Worm (Caenorhabditis elegans): ENCODE data around the gene T23F2.5.

The T23F2.5 gene

ce11 chrX:5517063-5517462 is at the start of gene T23F2.5:
Gene T23F2.5, minus strand, starts transcription at chrX:5517163.
- TF ChIP-seq hnd-1 (tag; optimal IDR thresholded peaks at IDR 0.05) (no peak), hmg-4 (GFP tag; optimal IDR thresholded peaks at IDR 0.05) (no peak), aly-1 (tag; optimal IDR thresholded peaks at IDR 0.05) (no peak), flt-1 (GFP tag; IDR thresholded peaks at IDR 0.05) (no peak), ceh-13 (GFP tag; optimal IDR thresholded peaks at IDR 0.05) (no peak), pes-1 (GFP tag; IDR thresholded peaks at IDR 0.05) (no peak), B0310.2 (tag; optimal IDR thresholded peaks at IDR 0.05) (no peak), scrt-1 (GFP tag; IDR thresholded peaks at IDR 0.05) (no peak), tbx-37 (GFP tag; conservative IDR thresholded peaks at IDR 0.05) (no peak), ama-1 (optimal IDR thresholded peaks at IDR 0.05) (no peak), sea-1 (GFP tag; conservative IDR thresholded peaks at IDR 0.05) (no peak), ceh-36 (tag; optimal IDR thresholded peaks at IDR 0.05) (no peak), tbx-11 (GFP tag; IDR thresholded peaks at IDR 0.05) (no peak), F13C5.2 (tag; optimal IDR thresholded peaks at IDR 0.05) (no peak)

DNA sequence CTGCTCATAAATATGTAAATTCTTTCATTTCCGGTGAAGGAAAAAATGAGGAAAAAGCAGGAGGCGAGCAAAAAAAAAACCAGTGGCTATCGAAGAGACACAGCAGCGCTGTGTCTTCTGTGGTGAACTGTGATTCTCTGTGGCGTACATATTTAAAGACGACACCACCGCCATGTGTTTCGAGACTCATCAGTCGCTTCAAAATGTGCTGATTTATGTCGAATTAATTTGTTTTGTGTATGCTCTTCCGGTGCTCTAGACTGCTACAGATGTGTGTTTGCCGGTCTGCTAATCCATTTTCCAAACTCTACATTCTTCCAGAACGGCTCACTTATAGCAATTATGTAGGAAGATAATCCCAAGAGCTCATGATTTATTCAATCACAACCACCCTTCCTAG is 48.5 kb upstream of the T23F2.5 start:
- no peak for TF ChIP-seq pes-1 (GFP tag; IDR thresholded peaks at IDR 0.05)
- no peak for TF ChIP-seq F13C5.2 (tag; optimal IDR thresholded peaks at IDR 0.05)

- TF ChIP-seq ceh-36 (tag; optimal IDR thresholded peaks at IDR 0.05) (no peak), tbx-11 (GFP tag; IDR thresholded peaks at IDR 0.05) (no peak), tbx-37 (GFP tag; conservative IDR thresholded peaks at IDR 0.05) (no peak), aly-1 (tag; optimal IDR thresholded peaks at IDR 0.05) (no peak), tra-4 (tag; optimal IDR thresholded peaks at IDR 0.05) (no peak), ets-7 (tag; optimal IDR thresholded peaks at IDR 0.05) (no peak), F13C5.2 (tag; optimal IDR thresholded peaks at IDR 0.05) (no peak), hmbx-1 (tag; optimal IDR thresholded peaks at IDR 0.05) (no peak), B0310.2 (tag; optimal IDR thresholded peaks at IDR 0.05) (no peak), flt-1 (GFP tag; IDR thresholded peaks at IDR 0.05) (no peak), hnd-1 (tag; optimal IDR thresholded peaks at IDR 0.05) (no peak), hmg-4 (GFP tag; optimal IDR thresholded peaks at IDR 0.05) (no peak)
Observed at ce11 chrX:5557966-5558365, 41.0 kb upstream of the T23F2.5 start, which contains the start of gene C38C5.1. Gene C38C5.1, plus strand, starts transcription at chrX:5558055.

ce11 chrX:5555055-5555629 is 38.2 kb upstream of the T23F2.5 start:
- TF ChIP-seq F13C5.2 (tag; optimal IDR thresholded peaks at IDR 0.05) (no peak), aly-1 (tag; optimal IDR thresholded peaks at IDR 0.05) (no peak), tra-4 (tag; optimal IDR thresholded peaks at IDR 0.05) (no peak), tbx-11 (GFP tag; IDR thresholded peaks at IDR 0.05) (no peak), pes-1 (GFP tag; IDR thresholded peaks at IDR 0.05) (no peak), ceh-36 (tag; optimal IDR thresholded peaks at IDR 0.05) (no peak), scrt-1 (GFP tag; IDR thresholded peaks at IDR 0.05) (no peak), hmbx-1 (tag; optimal IDR thresholded peaks at IDR 0.05) (no peak), hmg-4 (GFP tag; optimal IDR thresholded peaks at IDR 0.05) (no peak), ets-7 (tag; optimal IDR thresholded peaks at IDR 0.05) (no peak), ama-1 (optimal IDR thresholded peaks at IDR 0.05) (no peak), flt-1 (GFP tag; IDR thresholded peaks at IDR 0.05) (no peak), tbx-37 (GFP tag; conservative IDR thresholded peaks at IDR 0.05) (no peak), sea-1 (GFP tag; conservative IDR thresholded peaks at IDR 0.05) (no peak), hnd-1 (tag; optimal IDR thresholded peaks at IDR 0.05) (no peak), B0310.2 (tag; optimal IDR thresholded peaks at IDR 0.05) (no peak)

- TF ChIP-seq scrt-1 (GFP tag; IDR thresholded peaks at IDR 0.05) (no peak), tbx-11 (GFP tag; IDR thresholded peaks at IDR 0.05) (no peak), ceh-36 (tag; optimal IDR thresholded peaks at IDR 0.05) (no peak), sea-1 (GFP tag; conservative IDR thresholded peaks at IDR 0.05) (no peak), hmg-4 (GFP tag; optimal IDR thresholded peaks at IDR 0.05) (no peak), pes-1 (GFP tag; IDR thresholded peaks at IDR 0.05) (no peak), ama-1 (optimal IDR thresholded peaks at IDR 0.05) (no peak), tra-4 (tag; optimal IDR thresholded peaks at IDR 0.05) (no peak), hmbx-1 (tag; optimal IDR thresholded peaks at IDR 0.05) (no peak), ets-7 (tag; optimal IDR thresholded peaks at IDR 0.05) (no peak), F13C5.2 (tag; optimal IDR thresholded peaks at IDR 0.05) (no peak), hnd-1 (tag; optimal IDR thresholded peaks at IDR 0.05) (no peak), flt-1 (GFP tag; IDR thresholded peaks at IDR 0.05) (no peak), B0310.2 (tag; optimal IDR thresholded peaks at IDR 0.05) (no peak), ceh-13 (GFP tag; optimal IDR thresholded peaks at IDR 0.05) (no peak), aly-1 (tag; optimal IDR thresholded peaks at IDR 0.05) (no peak), tbx-37 (GFP tag; conservative IDR thresholded peaks at IDR 0.05) (no peak)
Observed at ce11 chrX:5552652-5553051, 35.7 kb upstream of the T23F2.5 start, which contains the start of gene ifta-1. Gene ifta-1, minus strand, starts transcription at chrX:5552752.

- no peak for TF ChIP-seq aly-1 (tag; optimal IDR thresholded peaks at IDR 0.05)
- TF ChIP-seq tra-4 (tag; optimal IDR thresholded peaks at IDR 0.05), result no peak
- TF ChIP-seq B0310.2 (tag; optimal IDR thresholded peaks at IDR 0.05), result no peak
- no peak for TF ChIP-seq F13C5.2 (tag; optimal IDR thresholded peaks at IDR 0.05)
- no peak for TF ChIP-seq hmbx-1 (tag; optimal IDR thresholded peaks at IDR 0.05)
- TF ChIP-seq hnd-1 (tag; optimal IDR thresholded peaks at IDR 0.05), result no peak
- no peak for TF ChIP-seq ets-7 (tag; optimal IDR thresholded peaks at IDR 0.05)
- no peak for TF ChIP-seq sea-1 (GFP tag; conservative IDR thresholded peaks at IDR 0.05)
- no peak for TF ChIP-seq flt-1 (GFP tag; IDR thresholded peaks at IDR 0.05)
- TF ChIP-seq hmg-4 (GFP tag; optimal IDR thresholded peaks at IDR 0.05), result no peak
- TF ChIP-seq ama-1 (optimal IDR thresholded peaks at IDR 0.05), result no peak
- no peak for TF ChIP-seq pes-1 (GFP tag; IDR thresholded peaks at IDR 0.05)
- no peak for TF ChIP-seq ceh-36 (tag; optimal IDR thresholded peaks at IDR 0.05)
- no peak for TF ChIP-seq tbx-37 (GFP tag; conservative IDR thresholded peaks at IDR 0.05)
- no peak for TF ChIP-seq tbx-11 (GFP tag; IDR thresholded peaks at IDR 0.05)
- TF ChIP-seq scrt-1 (GFP tag; IDR thresholded peaks at IDR 0.05), result no peak
- no peak for TF ChIP-seq ceh-13 (GFP tag; optimal IDR thresholded peaks at IDR 0.05)
Observed at ce11 chrX:5547828-5548227, 30.9 kb upstream of the T23F2.5 start.

DNA sequence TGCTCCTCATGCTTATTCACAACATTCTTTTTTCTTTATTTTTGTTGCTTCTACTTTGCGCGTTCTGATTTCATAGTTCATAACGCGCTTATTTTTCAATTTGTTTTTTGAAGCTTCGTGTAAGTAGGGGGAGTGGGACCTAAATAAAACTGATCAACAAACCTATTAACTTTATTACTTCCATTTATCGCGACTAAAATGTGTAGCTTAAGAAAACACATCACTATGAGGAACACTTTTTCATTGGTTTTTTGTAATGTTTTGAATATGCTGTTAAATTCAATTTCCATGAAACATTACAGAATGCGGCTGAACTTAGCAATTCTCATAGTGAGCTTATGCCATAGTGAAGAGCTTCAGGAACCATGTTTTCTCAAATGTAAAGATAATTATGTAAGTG is 26.7 kb upstream of the T23F2.5 start, which contains the start of gene C54G7.1:
Gene C54G7.1 (plus strand): TSS at position 301 of the 400 bp plus-strand sequence.
- TF ChIP-seq tbx-37 (GFP tag; conservative IDR thresholded peaks at IDR 0.05), result no peak
- TF ChIP-seq hmg-4 (GFP tag; optimal IDR thresholded peaks at IDR 0.05), result no peak
- TF ChIP-seq ets-7 (tag; optimal IDR thresholded peaks at IDR 0.05), result no peak
- TF ChIP-seq hmbx-1 (tag; optimal IDR thresholded peaks at IDR 0.05), result no peak
- TF ChIP-seq hnd-1 (tag; optimal IDR thresholded peaks at IDR 0.05), result no peak
- TF ChIP-seq tra-4 (tag; optimal IDR thresholded peaks at IDR 0.05), result no peak
- no peak for TF ChIP-seq ceh-13 (GFP tag; optimal IDR thresholded peaks at IDR 0.05)
- TF ChIP-seq flt-1 (GFP tag; IDR thresholded peaks at IDR 0.05), result no peak
- TF ChIP-seq ceh-36 (tag; optimal IDR thresholded peaks at IDR 0.05), result no peak
- no peak for TF ChIP-seq sea-1 (GFP tag; conservative IDR thresholded peaks at IDR 0.05)
- TF ChIP-seq tbx-11 (GFP tag; IDR thresholded peaks at IDR 0.05), result no peak
- no peak for TF ChIP-seq scrt-1 (GFP tag; IDR thresholded peaks at IDR 0.05)
- no peak for TF ChIP-seq F13C5.2 (tag; optimal IDR thresholded peaks at IDR 0.05)
- TF ChIP-seq pes-1 (GFP tag; IDR thresholded peaks at IDR 0.05), result no peak
- no peak for TF ChIP-seq aly-1 (tag; optimal IDR thresholded peaks at IDR 0.05)
